Fruit fly (Drosophila melanogaster): ENCODE measurements around the gene tal-2A.

- TF ChIP-seq CG8478 (optimal IDR thresholded peaks at IDR 0.05), result no peak
- TF ChIP-seq CTCF (optimal IDR thresholded peaks at IDR 0.05), result no peak
These were observed 19.6 kb upstream of the tal-2A start for dm6 chr3R:13793105-13793978.

Data from S2 (cell line).